Fruit fly (Drosophila melanogaster) whole organism, embryonic: ENCODE data around the gene Zw.

ENCODE experiments used
- CG10147 ChIP-seq: fragments of 200-800 bp; sonication (Bioruptor generic); optimal IDR thresholded peaks from 2 replicates; lab custom pipeline; 2019; ENCODE audit warnings: missing biosample characterization, mild to moderate bottlenecking, missing genetic modification characterization, moderate library complexity
- CG16815 ChIP-seq: fragments of 200-800 bp; sonication (Bioruptor generic); optimal IDR thresholded peaks from 3 replicates; lab custom pipeline; 2017; ENCODE audit warnings: missing biosample characterization, mild to moderate bottlenecking, missing genetic modification characterization
- CG17359 ChIP-seq: fragments of 200-800 bp; sonication (Bioruptor generic); optimal IDR thresholded peaks from 3 replicates; lab custom pipeline; 2018; ENCODE audit warnings: missing biosample characterization, mild to moderate bottlenecking, missing genetic modification characterization, moderate library complexity
- CG17802 ChIP-seq: fragments of 200-800 bp; sonication (Bioruptor generic); optimal IDR thresholded peaks from 2 replicates; lab custom pipeline; 2018; ENCODE audit warnings: missing biosample characterization, mild to moderate bottlenecking, missing genetic modification characterization, moderate library complexity
- CG18476 ChIP-seq: fragments of 200-800 bp; sonication (Bioruptor generic); optimal IDR thresholded peaks from 2 replicates; lab custom pipeline; 2016; ENCODE audit warnings: missing biosample characterization, mild to moderate bottlenecking, missing genetic modification characterization
- CG2678 ChIP-seq: fragments of 200-800 bp; sonication (Bioruptor generic); optimal IDR thresholded peaks from 3 replicates; lab custom pipeline; 2019; ENCODE audit warnings: missing biosample characterization, mild to moderate bottlenecking, missing genetic modification characterization, moderate library complexity
- CG2889 ChIP-seq: fragments of 200-800 bp; sonication (Bioruptor generic); IDR thresholded peaks from 3 replicates; pipeline ENCODE4 v1.3.6; 2022; ENCODE audit warnings: missing biosample characterization, missing genetic modification characterization
- CG30431 ChIP-seq: fragments of 200-800 bp; sonication (Bioruptor generic); optimal IDR thresholded peaks from 2 replicates; lab custom pipeline; 2017; ENCODE audit warnings: missing biosample characterization, missing genetic modification characterization
- CG34422 ChIP-seq: fragments of 200-800 bp; sonication (Bioruptor generic); IDR thresholded peaks from 3 replicates; pipeline ENCODE4 v1.3.6; 2022; ENCODE audit warnings: missing biosample characterization, missing genetic modification characterization
- CG42726 ChIP-seq: fragments of 200-800 bp; sonication (Bioruptor generic); IDR thresholded peaks from 2 replicates; pipeline ENCODE4 v1.3.6; 2022; ENCODE audit warnings: missing biosample characterization, missing genetic modification characterization; ENCODE audit not compliant: partially characterized antibody
- CG43689 ChIP-seq: fragments of 200-800 bp; sonication (Bioruptor generic); IDR thresholded peaks from 2 replicates; pipeline ENCODE4 v1.3.6; 2022; ENCODE audit warnings: missing biosample characterization, missing genetic modification characterization
- CG4424 ChIP-seq: fragments of 200-800 bp; sonication (Bioruptor generic); optimal IDR thresholded peaks from 3 replicates; lab custom pipeline; 2016; ENCODE audit warnings: missing biosample characterization, missing genetic modification characterization
- CG5953 ChIP-seq: fragments of 200-800 bp; sonication (Bioruptor generic); IDR thresholded peaks from 2 replicates; pipeline ENCODE4 v1.3.6; 2022; ENCODE audit warnings: missing biosample characterization, missing genetic modification characterization
- CG8290 ChIP-seq, 3 experiments: fragments of 200-800 bp; sonication (Bioruptor generic); optimal IDR thresholded peaks; 2 replicates each; lab custom pipeline; 2016 to 2019; ENCODE audit warnings: missing biosample characterization in 3 of 3, missing genetic modification characterization in 3 of 3, mild to moderate bottlenecking in 2 of 3, moderate library complexity in 1 of 3
- CG8359 ChIP-seq: fragments of 200-800 bp; sonication (Bioruptor generic); optimal IDR thresholded peaks from 2 replicates; lab custom pipeline; 2017; ENCODE audit warnings: missing biosample characterization, mild to moderate bottlenecking, missing genetic modification characterization, borderline replicate concordance
- CoRest ChIP-seq: fragments of 200-800 bp; sonication (Bioruptor generic); optimal IDR thresholded peaks from 3 replicates; lab custom pipeline; 2018; ENCODE audit warnings: missing biosample characterization, mild to moderate bottlenecking, missing genetic modification characterization, moderate library complexity
- CrebB ChIP-seq: fragments of 200-800 bp; sonication (Bioruptor generic); optimal IDR thresholded peaks from 3 replicates; lab custom pipeline; 2018; ENCODE audit warnings: missing biosample characterization, mild to moderate bottlenecking, missing genetic modification characterization
- Dad ChIP-seq: fragments of 200-800 bp; sonication (Bioruptor generic); optimal IDR thresholded peaks from 3 replicates; lab custom pipeline; 2016; ENCODE audit warnings: missing biosample characterization, missing genetic modification characterization
- Elba2 ChIP-seq: fragments of 200-800 bp; sonication (Bioruptor generic); optimal IDR thresholded peaks from 3 replicates; lab custom pipeline; 2016; ENCODE audit warnings: missing biosample characterization, missing genetic modification characterization
- Ets65A ChIP-seq: fragments of 200-800 bp; sonication (Bioruptor generic); peaks from one replicate; lab custom pipeline; 2016; ENCODE audit warnings: missing biosample characterization, missing genetic modification characterization
- GATAe ChIP-seq: fragments of 200-800 bp; sonication (Bioruptor generic); conservative IDR thresholded peaks from 2 replicates; pipeline ENCODE4 v1.3.6; 2022; ENCODE audit warnings: missing biosample characterization, missing genetic modification characterization
- H2.0 ChIP-seq: fragments of 200-800 bp; sonication (Bioruptor generic); IDR thresholded peaks from 2 replicates; pipeline ENCODE4 v1.3.6; 2022; ENCODE audit warnings: missing biosample characterization, missing genetic modification characterization
- HLH4C ChIP-seq: fragments of 200-800 bp; sonication (Bioruptor generic); IDR thresholded peaks from 3 replicates; pipeline ENCODE4 v1.3.6; 2022; ENCODE audit warnings: missing biosample characterization, missing genetic modification characterization; ENCODE audit not compliant: partially characterized antibody
- HmgD ChIP-seq: fragments of 200-800 bp; sonication (Bioruptor generic); optimal IDR thresholded peaks from 3 replicates; lab custom pipeline; 2016; ENCODE audit warnings: missing biosample characterization, missing genetic modification characterization
- Lim3 ChIP-seq: fragments of 200-800 bp; sonication (Bioruptor generic); IDR thresholded peaks from 2 replicates; pipeline ENCODE4 v1.3.6; 2022; ENCODE audit warnings: missing biosample characterization, missing genetic modification characterization
- NC2β ChIP-seq: fragments of 200-800 bp; sonication (Bioruptor generic); optimal IDR thresholded peaks from 2 replicates; lab custom pipeline; 2016; ENCODE audit warnings: missing biosample characterization, missing genetic modification characterization
- Oaz ChIP-seq: fragments of 200-800 bp; sonication (Bioruptor generic); IDR thresholded peaks from 2 replicates; pipeline ENCODE4 v1.3.6; 2022; ENCODE audit warnings: missing biosample characterization, missing genetic modification characterization
- PHDP ChIP-seq: fragments of 200-800 bp; sonication (Bioruptor generic); optimal IDR thresholded peaks from 3 replicates; lab custom pipeline; 2018; ENCODE audit warnings: missing biosample characterization, mild to moderate bottlenecking, missing genetic modification characterization, moderate library complexity
- Spps ChIP-seq: fragments of 200-800 bp; sonication (Bioruptor generic); optimal IDR thresholded peaks from 2 replicates; lab custom pipeline; 2018; ENCODE audit warnings: missing biosample characterization, mild to moderate bottlenecking, missing genetic modification characterization
- Xbp1 ChIP-seq: fragments of 200-800 bp; sonication (Bioruptor generic); optimal IDR thresholded peaks from 3 replicates; lab custom pipeline; 2016; ENCODE audit warnings: missing biosample characterization, mild to moderate bottlenecking, missing genetic modification characterization
- bab2 ChIP-seq: fragments of 200-800 bp; sonication (Bioruptor generic); optimal IDR thresholded peaks from 2 replicates; lab custom pipeline; 2016; ENCODE audit warnings: missing biosample characterization, missing genetic modification characterization
- chm ChIP-seq: fragments of 200-800 bp; sonication (Bioruptor generic); IDR thresholded peaks from 2 replicates; pipeline ENCODE4 v1.3.6; 2022; ENCODE audit warnings: missing biosample characterization, missing genetic modification characterization
- chn ChIP-seq: fragments of 200-800 bp; sonication (Bioruptor generic); optimal IDR thresholded peaks from 2 replicates; lab custom pipeline; 2016; ENCODE audit warnings: missing biosample characterization, missing genetic modification characterization
- croc ChIP-seq: fragments of 200-800 bp; sonication (Bioruptor generic); conservative IDR thresholded peaks from 3 replicates; pipeline ENCODE4 v1.3.6; 2022; ENCODE audit warnings: missing biosample characterization, missing genetic modification characterization
- dati ChIP-seq: fragments of 200-800 bp; sonication (Bioruptor generic); IDR thresholded peaks from 2 replicates; pipeline ENCODE4 v1.3.6; 2022; ENCODE audit warnings: missing biosample characterization, missing genetic modification characterization
- dmrt11E ChIP-seq: fragments of 200-800 bp; sonication (Bioruptor generic); optimal IDR thresholded peaks from 3 replicates; lab custom pipeline; 2018; ENCODE audit warnings: missing biosample characterization, mild to moderate bottlenecking, missing genetic modification characterization, moderate library complexity
- en ChIP-seq: fragments of 200-800 bp; sonication (Bioruptor generic); optimal IDR thresholded peaks from 2 replicates; lab custom pipeline; 2016; ENCODE audit warnings: missing biosample characterization, missing genetic modification characterization
- gem ChIP-seq: fragments of 200-800 bp; sonication (Bioruptor generic); optimal IDR thresholded peaks from 2 replicates; lab custom pipeline; 2019; ENCODE audit warnings: missing biosample characterization, mild to moderate bottlenecking, missing genetic modification characterization, moderate library complexity
- gfzf ChIP-seq: fragments of 200-800 bp; sonication (Bioruptor generic); optimal IDR thresholded peaks from 2 replicates; lab custom pipeline; 2016; ENCODE audit warnings: missing biosample characterization, mild to moderate bottlenecking, missing genetic modification characterization, moderate library complexity
- grn ChIP-seq: fragments of 200-800 bp; sonication (Bioruptor generic); optimal IDR thresholded peaks from 3 replicates; lab custom pipeline; 2017; ENCODE audit warnings: missing biosample characterization, missing genetic modification characterization
- hb ChIP-seq: fragments of 200-800 bp; sonication (Bioruptor generic); IDR thresholded peaks from 3 replicates; pipeline ENCODE4 v1.3.6; 2022; ENCODE audit warnings: missing biosample characterization, missing genetic modification characterization; ENCODE audit not compliant: partially characterized antibody
- jing ChIP-seq: fragments of 200-800 bp; sonication (Bioruptor generic); optimal IDR thresholded peaks from 2 replicates; lab custom pipeline; 2018; ENCODE audit warnings: missing biosample characterization, mild to moderate bottlenecking, missing genetic modification characterization
- kah ChIP-seq: fragments of 200-800 bp; sonication (Bioruptor generic); optimal IDR thresholded peaks from 2 replicates; lab custom pipeline; 2018; ENCODE audit warnings: missing biosample characterization, mild to moderate bottlenecking, missing genetic modification characterization
- otp ChIP-seq: fragments of 200-800 bp; sonication (Bioruptor generic); IDR thresholded peaks from 3 replicates; pipeline ENCODE4, ENCODE4 v1.3.6; 2022; ENCODE audit warnings: missing biosample characterization, missing genetic modification characterization
- sna ChIP-seq: fragments of 200-800 bp; sonication (Bioruptor generic); IDR thresholded peaks from 2 replicates; pipeline ENCODE4 v1.3.6; 2022; ENCODE audit warnings: missing biosample characterization, missing genetic modification characterization; ENCODE audit not compliant: partially characterized antibody
- sqz ChIP-seq: fragments of 200-800 bp; sonication (Bioruptor generic); optimal IDR thresholded peaks from 3 replicates; lab custom pipeline; 2018; ENCODE audit warnings: missing biosample characterization, mild to moderate bottlenecking, missing genetic modification characterization
- sr ChIP-seq: fragments of 200-800 bp; sonication (Bioruptor generic); IDR thresholded peaks from 3 replicates; pipeline ENCODE4 v1.3.6; 2022; ENCODE audit warnings: missing biosample characterization, missing genetic modification characterization
- trem ChIP-seq: fragments of 200-800 bp; optimal IDR thresholded peaks from 3 replicates; lab custom pipeline; 2019; ENCODE audit warnings: missing biosample characterization, mild to moderate bottlenecking, missing genetic modification characterization, moderate library complexity
- vnd ChIP-seq: fragments of 200-800 bp; sonication (Bioruptor generic); IDR thresholded peaks from 3 replicates; pipeline ENCODE4 v1.3.6; 2022; ENCODE audit warnings: missing biosample characterization, missing genetic modification characterization; ENCODE audit not compliant: partially characterized antibody
- zen ChIP-seq: fragments of 200-800 bp; sonication (Bioruptor generic); optimal IDR thresholded peaks from 3 replicates; lab custom pipeline; 2018; ENCODE audit warnings: missing biosample characterization, mild to moderate bottlenecking, missing genetic modification characterization, moderate library complexity

The Zw gene

DNA sequence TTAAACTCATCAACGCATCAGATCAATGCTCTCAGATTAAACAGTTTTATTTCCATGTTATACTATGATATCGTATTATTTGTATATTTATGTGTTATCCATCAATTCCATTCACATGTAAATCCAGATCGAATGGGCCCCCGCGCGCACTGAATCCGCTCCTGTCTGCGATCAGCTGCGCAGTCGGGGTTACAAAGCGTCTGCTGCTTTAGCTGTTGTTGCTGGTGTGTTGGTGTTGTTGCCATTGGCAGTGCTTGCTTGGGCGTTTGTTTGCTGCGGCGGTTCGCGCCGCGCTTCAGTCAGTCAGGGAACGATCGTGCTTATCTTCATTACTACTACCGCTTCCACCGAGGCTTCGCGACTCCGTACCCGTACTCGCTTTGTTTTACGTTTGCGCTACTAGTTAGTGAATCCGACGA is at the start of gene Zw (continued):
- no peak for TF ChIP-seq HmgD (GFP tag; lab: Kevin White, UChicago)
- no peak for TF ChIP-seq CG8359 (GFP tag; lab: Kevin White, UChicago)
- TF ChIP-seq CG10147 (GFP tag; lab: Kevin White, UChicago): no peak
- TF ChIP-seq bab2 (GFP tag; lab: Kevin White, UChicago): peak; percentile 32
- peak; percentile 19 for TF ChIP-seq PHDP (tag; lab: Kevin White, UChicago)
- 0 out of 3 replicates have a peak, but pooled peaks have one; percentile 40 for TF ChIP-seq otp (GFP tag; lab: Robert Waterston, UW)
- TF ChIP-seq CG17359 (tag; lab: Kevin White, UChicago): peak; percentile 31
- peak; percentile 45 for TF ChIP-seq Xbp1
- peak; percentile 14 for TF ChIP-seq CG18476 (GFP tag; lab: Kevin White, UChicago)
- TF ChIP-seq CG43689 (GFP tag; lab: Robert Waterston, UW): no peak
- no peak for TF ChIP-seq CrebB (tag; lab: Kevin White, UChicago)
- peak; percentile 5 for TF ChIP-seq sqz
- TF ChIP-seq dmrt11E: peak; percentile 30
- no peak for TF ChIP-seq Dad (GFP tag; lab: Kevin White, UChicago)
- no peak for TF ChIP-seq Spps (tag; lab: Kevin White, UChicago)
- TF ChIP-seq dati (GFP tag; lab: Robert Waterston, UW): no peak
- peak; percentile 57 for TF ChIP-seq CG2678
- TF ChIP-seq HLH4C: no peak
- no peak for TF ChIP-seq hb (GFP tag; lab: Robert Waterston, UW)
- TF ChIP-seq CG5953 (GFP tag; lab: Robert Waterston, UW): no peak
- no peak for TF ChIP-seq Oaz (GFP tag; lab: Robert Waterston, UW)
- TF ChIP-seq grn: no peak
- peak; percentile 59 for TF ChIP-seq gem
- peak; percentile 51; the same call in 1 of the 2 replicates for TF ChIP-seq H2.0 (GFP tag; lab: Robert Waterston, UW)
- 0 out of 3 replicates have a peak, but pooled peaks have one; percentile 29 for TF ChIP-seq CG2889 (GFP tag; lab: Robert Waterston, UW)
- TF ChIP-seq CG34422 (GFP tag; lab: Robert Waterston, UW): peak; percentile 72; the same call in 2 of the 3 replicates
- no peak for TF ChIP-seq kah (GFP tag; lab: Kevin White, UChicago)
- TF ChIP-seq vnd (GFP tag; lab: Robert Waterston, UW): 0 out of 3 replicates have a peak, but pooled peaks have one; percentile 37
- TF ChIP-seq sna (GFP tag; lab: Robert Waterston, UW): no peak
- TF ChIP-seq GATAe (GFP tag; lab: Robert Waterston, UW): peak; percentile 13; the same call in 1 of the 2 replicates
- TF ChIP-seq sr (GFP tag; lab: Robert Waterston, UW): no peak; the same call in 2 of the 3 replicates
- peak; percentile 0 for TF ChIP-seq en (GFP tag; lab: Kevin White, UChicago)
- TF ChIP-seq CG30431 (GFP tag; lab: Kevin White, UChicago): peak; percentile 47
- peak; percentile 45 for TF ChIP-seq CG16815
- no peak for TF ChIP-seq gfzf (GFP tag; lab: Kevin White, UChicago)
- no peak for TF ChIP-seq Elba2 (GFP tag; lab: Kevin White, UChicago)
- TF ChIP-seq chm (GFP tag; lab: Robert Waterston, UW): no peak
- TF ChIP-seq CG8290 (GFP tag; optimal IDR thresholded peaks at IDR 0.05; lab: Kevin White, UChicago): no peak
- TF ChIP-seq CG8290 (tag; optimal IDR thresholded peaks at IDR 0.05; lab: Kevin White, UChicago): peak in 1 of 2 experiments; percentile 88
- peak; percentile 43 for TF ChIP-seq CoRest (tag; lab: Kevin White, UChicago)
- no peak for TF ChIP-seq Lim3 (GFP tag; lab: Robert Waterston, UW)
- TF ChIP-seq CG4424 (GFP tag; lab: Kevin White, UChicago): peak; percentile 52
- no peak for TF ChIP-seq CG42726
- no peak for TF ChIP-seq NC2β (GFP tag; lab: Kevin White, UChicago)
- TF ChIP-seq croc: peak; percentile 28; the same call in 1 of the 3 replicates
- peak; percentile 20 for TF ChIP-seq trem (tag; lab: Kevin White, UChicago)
- TF ChIP-seq jing (GFP tag; lab: Kevin White, UChicago): no peak
- TF ChIP-seq Ets65A: peak; percentile 80
- TF ChIP-seq chn (GFP tag; lab: Kevin White, UChicago): peak; percentile 51
- TF ChIP-seq CG17802 (tag; lab: Kevin White, UChicago): no peak
- peak; percentile 20 for TF ChIP-seq zen (tag; lab: Kevin White, UChicago)
